Worm (Caenorhabditis elegans) whole organism, young adult: ENCODE data around the gene alg-1.

Experiments used
- B0035.1 ChIP-seq: sonication (generic microtip); optimal IDR thresholded peaks from 2 replicates; lab custom pipeline; 2016; ENCODE audit warnings: missing genetic modification characterization, mild to moderate bottlenecking, missing compliant biosample characterization, missing genotype, missing genetic modification reagents
- C06A6.2 ChIP-seq: fragments of 200-800 bp; sonication (Bioruptor generic); conservative IDR thresholded peaks from 2 replicates; pipeline ENCODE4 v1.3.6; 2022; ENCODE audit warnings: missing genetic modification characterization, missing compliant biosample characterization
- D2030.7 ChIP-seq: fragments of 200-800 bp; sonication (Bioruptor generic); IDR thresholded peaks from 2 replicates; pipeline ENCODE4 v1.3.6; 2022; ENCODE audit warnings: missing genetic modification reagents, missing genetic modification characterization, missing compliant biosample characterization
- F22D6.2 ChIP-seq: sonication (generic microtip); optimal IDR thresholded peaks from 2 replicates; lab custom pipeline; 2016; ENCODE audit warnings: mild to moderate bottlenecking, missing genetic modification characterization, missing compliant biosample characterization
- F33H1.4 ChIP-seq: fragments of 200-800 bp; sonication (Bioruptor generic); IDR thresholded peaks from 2 replicates; pipeline ENCODE4 v1.3.6; 2022; ENCODE audit warnings: missing genetic modification reagents, missing genetic modification characterization, missing compliant biosample characterization
- F37B4.10 ChIP-seq: fragments of 200-800 bp; sonication (Bioruptor generic); IDR thresholded peaks from 2 replicates; pipeline ENCODE4 v1.3.6; 2022; ENCODE audit warnings: missing genetic modification characterization, missing compliant biosample characterization
- F49E8.2 ChIP-seq: sonication (generic microtip); optimal IDR thresholded peaks from 3 replicates; lab custom pipeline; 2017; ENCODE audit warnings: missing genetic modification characterization, mild to moderate bottlenecking, missing compliant biosample characterization, antibody characterized with exemption, moderate library complexity; ENCODE audit not compliant: insufficient read depth
- F52B5.7 ChIP-seq: sonication (generic microtip); optimal IDR thresholded peaks from 2 replicates; lab custom pipeline; 2016; ENCODE audit warnings: mild to moderate bottlenecking, missing genetic modification characterization, missing compliant biosample characterization
- F57C9.4 ChIP-seq: sonication (generic microtip); optimal IDR thresholded peaks from 2 replicates; lab custom pipeline; 2017; ENCODE audit warnings: mild to moderate bottlenecking, missing genetic modification characterization, missing compliant biosample characterization
- K12H6.12 ChIP-seq: fragments of 200-800 bp; sonication (Bioruptor generic); optimal IDR thresholded peaks from 2 replicates; lab custom pipeline; 2018; ENCODE audit warnings: mild to moderate bottlenecking, missing genetic modification characterization, missing compliant biosample characterization
- T07F8.4 ChIP-seq: sonication (generic microtip); optimal IDR thresholded peaks from 2 replicates; lab custom pipeline; 2016; ENCODE audit warnings: mild to moderate bottlenecking, missing genetic modification characterization, moderate library complexity, missing compliant biosample characterization
- Y53G8AR.9 ChIP-seq: fragments of 200-800 bp; sonication (Bioruptor generic); conservative IDR thresholded peaks from 2 replicates; pipeline ENCODE4 v1.3.6; 2022; ENCODE audit warnings: missing genetic modification reagents, missing genetic modification characterization, missing compliant biosample characterization
- Y67H2A.10 ChIP-seq: fragments of 200-800 bp; sonication (Bioruptor generic); conservative IDR thresholded peaks from 2 replicates; pipeline ENCODE4 v1.3.6; 2022; ENCODE audit warnings: missing genetic modification reagents, missing genetic modification characterization, missing compliant biosample characterization
- Y95B8A.8 ChIP-seq: fragments of 200-800 bp; sonication (Bioruptor generic); IDR thresholded peaks from 2 replicates; pipeline ENCODE4 v1.3.6; 2022; ENCODE audit warnings: missing genetic modification reagents, missing genetic modification characterization, missing compliant biosample characterization
- akir-1 ChIP-seq: fragments of 200-800 bp; sonication (Bioruptor generic); optimal IDR thresholded peaks from 2 replicates; lab custom pipeline; 2018; ENCODE audit warnings: mild to moderate bottlenecking, missing genetic modification characterization, moderate library complexity, missing compliant biosample characterization
- aptf-2 ChIP-seq: fragments of 200-800 bp; sonication (Bioruptor generic); conservative IDR thresholded peaks from 2 replicates; pipeline ENCODE4 v1.3.6; 2022; ENCODE audit warnings: missing genetic modification reagents, missing genetic modification characterization, missing compliant biosample characterization
- athp-1 ChIP-seq: sonication (generic microtip); optimal IDR thresholded peaks from 2 replicates; lab custom pipeline; 2017; ENCODE audit warnings: mild to moderate bottlenecking, missing genetic modification characterization, missing compliant biosample characterization
- attf-5 ChIP-seq: fragments of 200-800 bp; sonication (Bioruptor generic); optimal IDR thresholded peaks from 2 replicates; lab custom pipeline; 2018; ENCODE audit warnings: mild to moderate bottlenecking, missing genetic modification characterization, missing compliant biosample characterization
- bed-1 ChIP-seq: fragments of 200-800 bp; sonication (Bioruptor generic); IDR thresholded peaks from 2 replicates; pipeline ENCODE4 v1.3.6; 2022; ENCODE audit warnings: missing genetic modification reagents, missing genetic modification characterization, missing compliant biosample characterization
- ceh-79 ChIP-seq: sonication (generic microtip); optimal IDR thresholded peaks from 2 replicates; lab custom pipeline; 2017; ENCODE audit warnings: mild to moderate bottlenecking, missing genetic modification characterization, missing compliant biosample characterization
- ceh-91 ChIP-seq: fragments of 200-800 bp; sonication (Bioruptor generic); IDR thresholded peaks from 2 replicates; pipeline ENCODE4 v1.3.6; 2022; ENCODE audit warnings: missing genetic modification reagents, missing genetic modification characterization, missing compliant biosample characterization
- chd-7 ChIP-seq: sonication (generic microtip); optimal IDR thresholded peaks from 2 replicates; lab custom pipeline; 2016; ENCODE audit warnings: mild to moderate bottlenecking, missing genetic modification characterization, moderate library complexity, missing compliant biosample characterization
- die-1 ChIP-seq: sonication (generic microtip); optimal IDR thresholded peaks from 2 replicates; lab custom pipeline; 2016; ENCODE audit warnings: missing genotype, mild to moderate bottlenecking, missing genetic modification characterization, missing compliant biosample characterization
- dox-1 ChIP-seq: fragments of 200-800 bp; sonication (Bioruptor generic); IDR thresholded peaks from 2 replicates; pipeline ENCODE4 v1.3.6; 2022; ENCODE audit warnings: missing genetic modification reagents, missing genetic modification characterization, missing compliant biosample characterization
- efl-1 ChIP-seq: fragments of 150-350 bp; optimal IDR thresholded peaks from 2 replicates; lab custom pipeline; 2014; ENCODE audit warnings: missing biosample characterization, missing genetic modification reagents, missing genetic modification characterization
- egrh-3 ChIP-seq: fragments of 200-800 bp; sonication (Bioruptor generic); IDR thresholded peaks from 2 replicates; pipeline ENCODE4 v1.3.6; 2022; ENCODE audit warnings: missing genetic modification reagents, missing genetic modification characterization, missing compliant biosample characterization
- ets-4 ChIP-seq: fragments of 200-800 bp; sonication (Bioruptor generic); optimal IDR thresholded peaks from 2 replicates; lab custom pipeline; 2018; ENCODE audit warnings: mild to moderate bottlenecking, missing genetic modification characterization, missing compliant biosample characterization
- him-1 ChIP-seq: sonication (generic microtip); optimal IDR thresholded peaks from 2 replicates; lab custom pipeline; 2016; ENCODE audit warnings: missing genotype, missing genetic modification reagents, missing genetic modification characterization, missing compliant biosample characterization
- hlh-12 ChIP-seq: sonication (generic microtip); optimal IDR thresholded peaks from 2 replicates; lab custom pipeline; 2016; ENCODE audit warnings: missing genetic modification characterization, missing compliant biosample characterization
- hmg-20 ChIP-seq: fragments of 200-800 bp; sonication (Bioruptor generic); IDR thresholded peaks from 2 replicates; pipeline ENCODE4 v1.3.6; 2022; ENCODE audit warnings: missing genetic modification reagents, missing genetic modification characterization, missing compliant biosample characterization
- lag-1 ChIP-seq: fragments of 200-800 bp; sonication (Bioruptor generic); IDR thresholded peaks from 2 replicates; pipeline ENCODE4 v1.3.6; 2022; ENCODE audit warnings: missing genetic modification reagents, missing genetic modification characterization, missing compliant biosample characterization
- lsl-1 ChIP-seq: fragments of 200-800 bp; sonication (Bioruptor generic); optimal IDR thresholded peaks from 2 replicates; lab custom pipeline; 2018; ENCODE audit warnings: mild to moderate bottlenecking, missing genetic modification characterization, moderate library complexity, missing compliant biosample characterization
- madf-10 ChIP-seq: sonication (generic microtip); optimal IDR thresholded peaks from 2 replicates; lab custom pipeline; 2016; ENCODE audit warnings: mild to moderate bottlenecking, missing genetic modification characterization, missing compliant biosample characterization
- madf-8 ChIP-seq: fragments of 200-800 bp; sonication (Bioruptor generic); conservative IDR thresholded peaks from 2 replicates; pipeline ENCODE4 v1.3.6; 2022; ENCODE audit warnings: missing genetic modification reagents, missing genetic modification characterization, missing compliant biosample characterization
- mcd-1 ChIP-seq: fragments of 200-800 bp; sonication (Bioruptor generic); IDR thresholded peaks from 2 replicates; pipeline ENCODE4 v1.3.6; 2022; ENCODE audit warnings: missing genetic modification reagents, missing genetic modification characterization, missing compliant biosample characterization
- nfyb-1 ChIP-seq: fragments of 200-800 bp; sonication (Bioruptor generic); IDR thresholded peaks from 2 replicates; pipeline ENCODE4 v1.3.6; 2022; ENCODE audit warnings: missing genetic modification reagents, missing genetic modification characterization, missing compliant biosample characterization
- nhr-90 ChIP-seq: sonication (generic microtip); optimal IDR thresholded peaks from 2 replicates; lab custom pipeline; 2016; ENCODE audit warnings: missing genotype, mild to moderate bottlenecking, missing genetic modification characterization, missing compliant biosample characterization
- pbrm-1 ChIP-seq: fragments of 200-800 bp; sonication (Bioruptor generic); IDR thresholded peaks from 2 replicates; pipeline ENCODE4 v1.3.6; 2022; ENCODE audit warnings: missing genetic modification reagents, missing genetic modification characterization, missing compliant biosample characterization
- pha-4 ChIP-seq: fragments of 150-350 bp; sonication (generic microtip); optimal IDR thresholded peaks from 2 replicates; lab custom pipeline; 2014; ENCODE audit warnings: missing biosample characterization, missing genetic modification reagents, missing genetic modification characterization
- rcor-1 ChIP-seq: fragments of 200-800 bp; sonication (Bioruptor generic); IDR thresholded peaks from 2 replicates; pipeline ENCODE4 v1.3.6; 2022; ENCODE audit warnings: missing genetic modification reagents, missing genetic modification characterization, missing compliant biosample characterization
- snpc-1.3 ChIP-seq: sonication (generic microtip); optimal IDR thresholded peaks from 2 replicates; lab custom pipeline; 2017; ENCODE audit warnings: missing genetic modification characterization, mild to moderate bottlenecking, missing compliant biosample characterization, antibody characterized with exemption, moderate library complexity, missing genotype, missing genetic modification reagents; ENCODE audit not compliant: insufficient read depth
- snpc-3.4 ChIP-seq: sonication (generic microtip); optimal IDR thresholded peaks from 2 replicates; lab custom pipeline; 2017; ENCODE audit warnings: missing genetic modification characterization, mild to moderate bottlenecking, missing compliant biosample characterization, antibody characterized with exemption, moderate library complexity, missing genotype, missing genetic modification reagents
- tbx-9 ChIP-seq: sonication (generic microtip); optimal IDR thresholded peaks from 2 replicates; lab custom pipeline; 2016; ENCODE audit warnings: borderline replicate concordance, missing genetic modification characterization, inconsistent platforms, missing compliant biosample characterization
- tlf-1 ChIP-seq: fragments of 200-800 bp; sonication (Bioruptor generic); optimal IDR thresholded peaks from 2 replicates; lab custom pipeline; 2018; ENCODE audit warnings: mild to moderate bottlenecking, missing genetic modification characterization, missing compliant biosample characterization
- xnd-1 ChIP-seq: sonication (generic microtip); optimal IDR thresholded peaks from 2 replicates; lab custom pipeline; 2016; ENCODE audit warnings: missing genotype, missing genetic modification reagents, missing genetic modification characterization, missing compliant biosample characterization
- zfh-2 ChIP-seq: fragments of 200-800 bp; sonication (Bioruptor generic); conservative IDR thresholded peaks from 2 replicates; pipeline ENCODE4 v1.3.6; 2022; ENCODE audit warnings: missing genetic modification reagents, missing genetic modification characterization, missing compliant biosample characterization
- zim-3 ChIP-seq: sonication (generic microtip); optimal IDR thresholded peaks from 2 replicates; lab custom pipeline; 2017; ENCODE audit warnings: mild to moderate bottlenecking, missing genetic modification characterization, moderate library complexity, missing compliant biosample characterization

Gene alg-1

DNA sequence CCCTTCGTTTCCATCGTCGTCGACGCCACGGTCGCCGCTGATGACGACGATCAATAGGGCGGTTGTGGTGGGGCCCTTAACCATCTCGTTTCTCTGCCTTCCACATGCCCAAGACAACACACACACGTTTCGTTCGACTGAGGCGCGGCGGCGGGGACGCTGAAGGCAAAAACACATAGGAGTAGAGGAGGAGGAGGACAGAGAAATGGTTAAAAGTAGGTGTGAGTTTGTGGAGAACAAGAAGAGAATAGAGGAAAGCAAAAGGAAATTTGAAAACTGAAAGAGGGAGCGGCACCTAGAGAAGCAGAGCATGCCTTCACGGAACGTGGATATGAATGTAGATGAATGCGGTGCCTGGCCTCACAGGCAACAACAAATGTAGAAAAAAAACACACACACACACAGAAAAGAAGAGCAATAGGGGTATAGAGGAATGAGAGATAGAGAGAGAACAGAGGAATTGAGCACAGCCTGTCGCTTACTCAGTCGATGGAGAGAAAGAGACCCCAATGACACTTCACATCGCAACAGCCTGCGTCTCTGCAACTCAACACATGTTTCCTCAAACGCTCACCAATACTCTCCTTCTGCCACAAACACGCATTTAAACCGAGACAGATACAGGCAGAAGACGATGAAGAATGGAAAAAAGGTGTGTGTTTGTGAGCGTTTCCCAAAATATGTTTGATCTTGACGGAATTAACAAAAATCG is 20.5 kb downstream of the alg-1 start (continued):
- 0 out of 2 replicates have a peak, but pooled peaks have one; percentile 39 for TF ChIP-seq C06A6.2 (GFP tag; lab: Robert Waterston, UW)
- TF ChIP-seq die-1: peak; percentile 32
- no peak for TF ChIP-seq B0035.1 (tag; lab: Kevin White, UChicago)
- no peak for TF ChIP-seq snpc-1.3 (tag; lab: Kevin White, UChicago)
- TF ChIP-seq nhr-90 (tag; lab: Kevin White, UChicago): peak; percentile 51
- no peak for TF ChIP-seq xnd-1
- TF ChIP-seq efl-1 (GFP tag; lab: Kevin White, UChicago): no peak
- peak; percentile 56 for TF ChIP-seq chd-7 (tag; lab: Kevin White, UChicago)
- TF ChIP-seq F57C9.4 (tag; lab: Kevin White, UChicago): no peak
- peak; percentile 13 for TF ChIP-seq tlf-1 (GFP tag; lab: Kevin White, UChicago)
- TF ChIP-seq rcor-1 (GFP tag; lab: Robert Waterston, UW): 0 out of 2 replicates have a peak, but pooled peaks have one; percentile 14
- no peak for TF ChIP-seq ets-4 (GFP tag; lab: Kevin White, UChicago)
- peak; percentile 43; the same call in 1 of the 2 replicates for TF ChIP-seq nfyb-1 (GFP tag; lab: Robert Waterston, UW)
- TF ChIP-seq egrh-3: peak; percentile 51
- TF ChIP-seq madf-10 (tag; lab: Kevin White, UChicago): peak; percentile 86
- 0 out of 2 replicates have a peak, but pooled peaks have one; percentile 30 for TF ChIP-seq bed-1 (GFP tag; lab: Robert Waterston, UW)
- TF ChIP-seq Y53G8AR.9 (GFP tag; lab: Robert Waterston, UW): no peak
- TF ChIP-seq Y67H2A.10 (GFP tag; lab: Robert Waterston, UW): no peak
- TF ChIP-seq pha-4 (tag; lab: Kevin White, UChicago): no peak
- TF ChIP-seq zim-3 (tag; lab: Kevin White, UChicago): no peak
- no peak for TF ChIP-seq snpc-3.4 (tag; lab: Kevin White, UChicago)
- no peak for TF ChIP-seq F52B5.7 (tag; lab: Kevin White, UChicago)
- TF ChIP-seq athp-1: no peak
- no peak for TF ChIP-seq F49E8.2
- no peak for TF ChIP-seq F33H1.4 (GFP tag; lab: Robert Waterston, UW)
- TF ChIP-seq tbx-9 (tag; lab: Kevin White, UChicago): no peak
- no peak for TF ChIP-seq hmg-20 (GFP tag; lab: Robert Waterston, UW)
- TF ChIP-seq hlh-12 (tag; lab: Kevin White, UChicago): no peak
- TF ChIP-seq lag-1 (GFP tag; lab: Robert Waterston, UW): no peak
- TF ChIP-seq T07F8.4 (tag; lab: Kevin White, UChicago): no peak
- TF ChIP-seq madf-8 (GFP tag; lab: Robert Waterston, UW): no peak
- TF ChIP-seq D2030.7 (GFP tag; lab: Robert Waterston, UW): no peak
- TF ChIP-seq aptf-2 (GFP tag; lab: Robert Waterston, UW): no peak
- TF ChIP-seq F22D6.2 (tag; lab: Kevin White, UChicago): peak; percentile 8
- TF ChIP-seq akir-1: no peak
- TF ChIP-seq ceh-79: no peak
- no peak for TF ChIP-seq him-1
- TF ChIP-seq mcd-1 (GFP tag; lab: Robert Waterston, UW): peak; percentile 38
- TF ChIP-seq ceh-91: no peak
- no peak for TF ChIP-seq Y95B8A.8 (GFP tag; lab: Robert Waterston, UW)
- TF ChIP-seq attf-5 (GFP tag; lab: Kevin White, UChicago): peak; percentile 82
- peak; percentile 97 for TF ChIP-seq zfh-2 (GFP tag; lab: Robert Waterston, UW)
- TF ChIP-seq dox-1 (GFP tag; lab: Robert Waterston, UW): peak; percentile 85
- TF ChIP-seq K12H6.12: peak; percentile 97
- TF ChIP-seq F37B4.10: no peak
- no peak for TF ChIP-seq lsl-1 (GFP tag; lab: Kevin White, UChicago)
- peak; percentile 12; the same call in 1 of the 2 replicates for TF ChIP-seq pbrm-1 (GFP tag; lab: Robert Waterston, UW)
